Worm (Caenorhabditis elegans) whole organism, L4/young adult: ENCODE data around the gene nish-1.

Source experiments
- W03F9.2 ChIP-seq: fragments of 150-350 bp; optimal IDR thresholded peaks from 2 replicates; lab custom pipeline; 2014; ENCODE audit warnings: missing biosample characterization, missing genetic modification characterization
- him-1 ChIP-seq: sonication (generic microtip); optimal IDR thresholded peaks from 2 replicates; lab custom pipeline; 2016; ENCODE audit warnings: missing genotype, missing genetic modification reagents, missing genetic modification characterization, missing compliant biosample characterization

- TF ChIP-seq W03F9.2 (no peak), him-1 (tag; lab: Kevin White, UChicago) (no peak)
Observed at ce11 chrIV:10842705-10843364, 21.3 kb upstream of the nish-1 start, which contains the start of gene T11G6.5.
